Worm (Caenorhabditis elegans) whole organism, late embryonic: ENCODE measurements around the gene C27H5.6.

ENCODE experiments used
- Y22D7AL.16 ChIP-seq: sonication (generic microtip); optimal IDR thresholded peaks from 2 replicates; lab custom pipeline; 2016; ENCODE audit warnings: missing genetic modification characterization, missing compliant biosample characterization
- ahr-1 ChIP-seq: sonication (generic microtip); optimal IDR thresholded peaks from 2 replicates; lab custom pipeline; 2016; ENCODE audit warnings: missing genetic modification characterization, missing compliant biosample characterization
- ceh-9 ChIP-seq: sonication (generic microtip); optimal IDR thresholded peaks from 2 replicates; lab custom pipeline; 2016; ENCODE audit warnings: mild to moderate bottlenecking, missing genetic modification characterization, inconsistent platforms, missing compliant biosample characterization
- dmd-4 ChIP-seq: sonication (generic microtip); optimal IDR thresholded peaks from 2 replicates; lab custom pipeline; 2016; ENCODE audit warnings: borderline replicate concordance, missing genetic modification characterization, missing compliant biosample characterization
- dve-1 ChIP-seq: sonication (generic microtip); optimal IDR thresholded peaks from 2 replicates; lab custom pipeline; 2017; ENCODE audit warnings: antibody characterized with exemption, mild to moderate bottlenecking, missing genetic modification characterization, missing compliant biosample characterization
- elt-2 ChIP-seq: sonication (generic microtip); optimal IDR thresholded peaks from 2 replicates; lab custom pipeline; 2016; ENCODE audit warnings: missing genetic modification reagents, missing genetic modification characterization, missing compliant biosample characterization
- eyg-1 ChIP-seq: sonication (generic microtip); optimal IDR thresholded peaks from 2 replicates; lab custom pipeline; 2016; ENCODE audit warnings: missing genotype, missing genetic modification characterization, missing compliant biosample characterization
- fkh-10 ChIP-seq: fragments of 150-350 bp; optimal IDR thresholded peaks from 2 replicates; lab custom pipeline; 2014; ENCODE audit warnings: missing biosample characterization, missing genetic modification reagents, missing genetic modification characterization
- hlh-30 ChIP-seq: sonication (generic microtip); optimal IDR thresholded peaks from 2 replicates; lab custom pipeline; 2017; ENCODE audit warnings: antibody characterized with exemption, missing genetic modification characterization, missing compliant biosample characterization; ENCODE audit not compliant: insufficient read depth
- pha-4 ChIP-seq: fragments of 150-350 bp; optimal IDR thresholded peaks from 2 replicates; lab custom pipeline; 2018; ENCODE audit warnings: missing biosample characterization, missing genetic modification reagents, missing genetic modification characterization
- sox-2 ChIP-seq: fragments of 200-800 bp; sonication (Bioruptor generic); IDR thresholded peaks from 2 replicates; pipeline ENCODE4 v1.3.6; 2022; ENCODE audit warnings: missing genetic modification reagents, missing genetic modification characterization, missing compliant biosample characterization

ce11 chrII:7195541-7195940, 8.5 kb upstream of the C27H5.6 start, which contains the start of gene acdh-12:
- TF ChIP-seq ahr-1 (tag; lab: Kevin White, UChicago): no peak
- no peak for TF ChIP-seq Y22D7AL.16 (tag; lab: Kevin White, UChicago)
- TF ChIP-seq dve-1: no peak
- TF ChIP-seq pha-4 (tag; lab: Kevin White, UChicago): no peak
- TF ChIP-seq elt-2 (tag; lab: Kevin White, UChicago): no peak
- no peak for TF ChIP-seq fkh-10 (GFP tag; lab: Kevin White, UChicago)
- no peak for TF ChIP-seq ceh-9 (tag; lab: Kevin White, UChicago)
- TF ChIP-seq hlh-30 (tag; lab: Kevin White, UChicago): no peak
- TF ChIP-seq eyg-1 (tag; lab: Kevin White, UChicago): no peak
- no peak for TF ChIP-seq sox-2
- no peak for TF ChIP-seq dmd-4
